Worm (Caenorhabditis elegans) whole organism, L3 larva: ENCODE results near the gene clec-263.

Experiments
- ama-1 ChIP-seq: fragments of 150-350 bp; optimal IDR thresholded peaks from 2 replicates; lab custom pipeline; 2018
- ceh-9 ChIP-seq: sonication (generic microtip); optimal IDR thresholded peaks from 2 replicates; lab custom pipeline; 2018; ENCODE audit warnings: missing biosample characterization, missing genetic modification characterization
- lin-15B ChIP-seq: fragments of 150-350 bp; optimal IDR thresholded peaks from 2 replicates; lab custom pipeline; 2014; ENCODE audit warnings: missing biosample characterization, missing genetic modification characterization
- nhr-12 ChIP-seq: fragments of 150-350 bp; optimal IDR thresholded peaks from 2 replicates; lab custom pipeline; 2014; ENCODE audit warnings: missing biosample characterization, missing genetic modification characterization
- nhr-23 ChIP-seq: fragments of 150-350 bp; optimal IDR thresholded peaks from 2 replicates; lab custom pipeline; 2014; ENCODE audit warnings: missing biosample characterization, missing genetic modification reagents, missing genetic modification characterization
- nhr-25 ChIP-seq: sonication (generic microtip); optimal IDR thresholded peaks from 2 replicates; lab custom pipeline; 2017; ENCODE audit warnings: missing biosample characterization, missing genetic modification characterization
- nhr-76 ChIP-seq: fragments of 150-350 bp; sonication (generic microtip); optimal IDR thresholded peaks from 5 replicates; lab custom pipeline; 2014; ENCODE audit warnings: missing biosample characterization, missing genetic modification characterization
- pha-4 ChIP-seq: fragments of 150-350 bp; optimal IDR thresholded peaks from 2 replicates; lab custom pipeline; 2014; ENCODE audit warnings: missing biosample characterization, missing genetic modification reagents, missing genetic modification characterization
- skn-1 ChIP-seq: fragments of 150-350 bp; optimal IDR thresholded peaks from 2 replicates; lab custom pipeline; 2014; ENCODE audit warnings: missing biosample characterization, missing genetic modification characterization
- zag-1 ChIP-seq: fragments of 150-350 bp; optimal IDR thresholded peaks from 2 replicates; lab custom pipeline; 2014; ENCODE audit warnings: missing biosample characterization, missing genetic modification characterization

DNA sequence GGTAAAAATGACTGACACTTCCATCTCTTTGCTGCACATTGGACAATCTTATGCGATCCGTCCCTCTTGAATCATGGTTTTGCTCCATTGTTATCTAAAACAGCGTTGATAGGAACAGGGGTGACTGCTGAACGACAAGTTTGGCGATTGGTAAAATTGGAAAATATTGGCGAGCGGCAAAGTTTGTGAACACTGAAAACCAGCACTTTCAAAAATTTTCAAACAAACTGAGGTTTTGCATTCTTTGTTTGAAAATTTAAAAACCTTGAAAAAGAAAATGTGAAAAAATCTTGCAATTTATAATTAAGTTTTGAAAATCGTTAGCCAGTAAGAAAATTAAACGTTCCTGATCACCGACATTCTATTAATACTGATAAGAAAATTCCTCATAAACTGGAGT lies 8.0 kb upstream of the clec-263 start, which contains the start of gene F26F2.3:
- no peak for TF ChIP-seq nhr-12 (tag; lab: Kevin White, UChicago)
- no peak for TF ChIP-seq nhr-76
- TF ChIP-seq ceh-9, result no peak
- TF ChIP-seq lin-15B, result no peak
- TF ChIP-seq nhr-25 (tag; lab: Kevin White, UChicago), result no peak
- TF ChIP-seq ama-1 (lab: Kevin White, UChicago), result no peak
- TF ChIP-seq pha-4 (tag; lab: Kevin White, UChicago), result no peak
- TF ChIP-seq zag-1 (tag; lab: Kevin White, UChicago), result no peak
- TF ChIP-seq nhr-23 (tag; lab: Kevin White, UChicago), result no peak
- no peak for TF ChIP-seq skn-1
